Worm (Caenorhabditis elegans): ENCODE data around the gene F56D5.6.

F56D5.6 gene

DNA sequence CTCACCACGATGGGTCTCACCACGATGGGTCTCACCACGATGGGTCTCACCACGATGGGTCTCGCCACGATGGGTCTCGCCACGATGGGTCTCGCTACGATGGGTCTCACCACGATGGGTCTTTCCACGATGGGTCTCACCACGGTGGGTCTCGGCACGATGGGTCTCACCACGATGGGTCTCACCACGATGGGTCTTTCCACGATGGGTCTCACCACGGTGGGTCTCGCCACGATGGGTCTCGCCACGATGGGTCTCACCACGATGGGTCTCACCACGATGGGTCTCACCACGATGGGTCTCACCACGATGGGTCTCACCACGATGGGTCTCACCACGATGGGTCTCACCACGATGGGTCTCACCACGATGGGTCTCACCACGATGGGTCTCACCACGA lies 9.0 kb downstream of the F56D5.6 start:
- TF ChIP-seq lim-7 (GFP tag; IDR thresholded peaks at IDR 0.05) (0 out of 2 replicates have a peak, but pooled peaks have one; percentile 22), set-16 (GFP tag; IDR thresholded peaks at IDR 0.05) (peak; percentile 59; the same call in 1 of the 2 replicates)

DNA sequence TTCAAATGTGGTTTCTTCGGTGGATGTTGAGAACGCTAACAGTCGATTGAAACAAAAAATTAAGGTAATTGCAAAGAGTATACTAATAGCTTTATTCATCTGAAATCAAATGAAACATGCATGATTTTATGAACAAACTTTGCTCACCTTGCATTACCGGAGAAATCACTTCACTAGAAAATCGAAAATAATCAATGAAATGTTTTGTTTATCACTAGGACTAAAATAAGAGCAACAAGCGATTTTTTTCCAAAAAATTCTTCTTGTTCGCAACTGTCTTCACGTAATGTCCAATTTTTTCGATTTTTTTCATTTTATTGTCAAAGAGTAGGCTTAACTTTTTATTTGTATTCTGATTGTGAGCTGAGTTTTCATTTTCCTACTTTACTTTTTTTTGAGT lies 20.7 kb downstream of the F56D5.6 start, which contains the start of gene F56D5.9:
F56D5.9 (minus strand) TSS at position 101 of the 400 bp plus-strand sequence.
- TF ChIP-seq lim-7 (GFP tag; IDR thresholded peaks at IDR 0.05) (no peak), Y75B8A.6 (GFP tag; IDR thresholded peaks at IDR 0.05) (no peak), lin-15B (tag; optimal IDR thresholded peaks at IDR 0.05) (no peak), spr-1 (tag; optimal IDR thresholded peaks at IDR 0.05) (no peak), nhr-111 (GFP tag; optimal IDR thresholded peaks at IDR 0.05) (no peak), cey-2 (tag; optimal IDR thresholded peaks at IDR 0.05; ENCODE audit: borderline replicate concordance, insufficient read depth) (no peak), nhr-10 (tag; optimal IDR thresholded peaks at IDR 0.05) (no peak), F49E8.2 (tag; optimal IDR thresholded peaks at IDR 0.05; ENCODE audit: borderline replicate concordance) (no peak), F37D6.2 (tag; optimal IDR thresholded peaks at IDR 0.05) (no peak), duxl-1 (tag; optimal IDR thresholded peaks at IDR 0.05; ENCODE audit: poor library complexity) (no peak), daf-16 (GFP tag; optimal IDR thresholded peaks at IDR 0.05) (no peak), daf-16 (tag; optimal IDR thresholded peaks at IDR 0.05) (no peak)

DNA sequence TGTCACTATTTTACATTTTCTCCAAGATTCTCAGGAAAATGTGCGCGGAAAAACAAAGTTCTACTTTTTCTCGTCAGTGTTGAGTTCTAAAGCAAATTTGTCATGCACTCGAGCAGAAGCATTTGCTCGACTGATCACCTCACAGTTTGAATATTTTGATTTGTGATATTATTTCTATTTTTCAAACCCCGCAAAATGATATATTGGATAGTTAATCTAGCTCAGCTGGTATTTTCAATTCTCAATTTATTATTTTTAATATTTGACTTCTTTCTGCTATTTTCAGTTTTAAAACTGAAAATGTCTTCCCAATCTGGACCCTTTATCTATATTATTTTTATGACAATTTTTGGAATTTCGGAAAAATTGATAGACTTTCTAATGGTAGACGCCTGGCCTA lies 21.4 kb downstream of the F56D5.6 start, which contains the start of gene srxa-2:
srxa-2 (plus strand) TSS at position 301 of the 400 bp plus-strand sequence.
- TF ChIP-seq set-16 (GFP tag; IDR thresholded peaks at IDR 0.05) = no peak
- no peak for TF ChIP-seq F10B5.3 (tag; optimal IDR thresholded peaks at IDR 0.05)
- TF ChIP-seq ztf-7 (tag; optimal IDR thresholded peaks at IDR 0.05) = no peak
- no peak for TF ChIP-seq pha-4 (GFP tag; IDR thresholded peaks at IDR 0.05)
- no peak for TF ChIP-seq pha-4 (tag; optimal IDR thresholded peaks at IDR 0.05)
- no peak for TF ChIP-seq unc-39 (tag; optimal IDR thresholded peaks at IDR 0.05)
- no peak for TF ChIP-seq ZK546.5 (tag; optimal IDR thresholded peaks at IDR 0.05)
- TF ChIP-seq daf-16 (GFP tag; optimal IDR thresholded peaks at IDR 0.05) = no peak
- no peak for TF ChIP-seq daf-16 (tag; optimal IDR thresholded peaks at IDR 0.05)
- no peak for TF ChIP-seq mxl-3 (GFP tag; optimal IDR thresholded peaks at IDR 0.05)
- TF ChIP-seq attf-4 (tag; optimal IDR thresholded peaks at IDR 0.05) = no peak
- TF ChIP-seq tra-1 (GFP tag; IDR thresholded peaks at IDR 0.05) = no peak
- no peak for TF ChIP-seq arid-1 (GFP tag; conservative IDR thresholded peaks at IDR 0.05)
- TF ChIP-seq lin-29 (GFP tag; IDR thresholded peaks at IDR 0.05) = no peak
- TF ChIP-seq ceh-20 (GFP tag; IDR thresholded peaks at IDR 0.05) = no peak
- no peak for TF ChIP-seq ceh-62 (tag; optimal IDR thresholded peaks at IDR 0.05)
- TF ChIP-seq hmg-1.1 (GFP tag; IDR thresholded peaks at IDR 0.05) = no peak
- TF ChIP-seq lim-7 (GFP tag; IDR thresholded peaks at IDR 0.05) = no peak

DNA sequence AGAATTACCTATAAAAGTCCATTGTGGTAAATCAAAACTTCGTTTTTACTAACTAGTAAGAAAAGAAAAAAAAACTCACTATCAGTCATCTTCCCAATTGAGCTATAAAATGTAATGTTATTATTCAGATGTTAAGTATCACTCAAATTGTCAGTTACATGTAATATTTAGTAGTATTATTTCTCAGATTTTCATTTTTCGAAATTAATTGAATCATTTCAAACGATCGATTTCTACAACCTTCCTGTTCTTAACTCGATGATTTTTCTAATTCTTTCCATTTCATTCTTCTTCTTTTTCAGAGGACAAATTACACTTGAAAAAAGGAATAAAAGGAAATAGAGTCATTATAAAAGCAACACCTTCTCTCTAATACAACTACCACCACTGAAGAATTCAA lies 26.2 kb downstream of the F56D5.6 start, which contains the start of gene F59B8.1:
F59B8.1 (plus strand) TSS at position 301 of the 400 bp plus-strand sequence.
- no peak for TF ChIP-seq egl-43 (GFP tag; IDR thresholded peaks at IDR 0.05)
- TF ChIP-seq ceh-62 (tag; optimal IDR thresholded peaks at IDR 0.05) = no peak
- no peak for TF ChIP-seq Y75B8A.6 (GFP tag; IDR thresholded peaks at IDR 0.05)
- TF ChIP-seq F44E2.7 (GFP tag; IDR thresholded peaks at IDR 0.05) = no peak
- TF ChIP-seq sdz-12 (GFP tag; optimal IDR thresholded peaks at IDR 0.05) = no peak
- no peak for TF ChIP-seq ceh-20 (GFP tag; IDR thresholded peaks at IDR 0.05)
- no peak for TF ChIP-seq rbr-2 (tag; optimal IDR thresholded peaks at IDR 0.05)
- TF ChIP-seq dmd-6 (GFP tag; IDR thresholded peaks at IDR 0.05) = no peak
- no peak for TF ChIP-seq ceh-44 (GFP tag; IDR thresholded peaks at IDR 0.05)
- TF ChIP-seq ceh-82 (tag; optimal IDR thresholded peaks at IDR 0.05) = no peak
- no peak for TF ChIP-seq dmd-9 (GFP tag; IDR thresholded peaks at IDR 0.05)
- TF ChIP-seq unc-39 (tag; optimal IDR thresholded peaks at IDR 0.05) = no peak
- TF ChIP-seq hif-1 (tag; optimal IDR thresholded peaks at IDR 0.05) = no peak
- no peak for TF ChIP-seq madf-5 (GFP tag; IDR thresholded peaks at IDR 0.05)
- TF ChIP-seq daf-12 (tag; optimal IDR thresholded peaks at IDR 0.05) = no peak
- no peak for TF ChIP-seq nhr-48 (tag; optimal IDR thresholded peaks at IDR 0.05)
- no peak for TF ChIP-seq attf-4 (tag; optimal IDR thresholded peaks at IDR 0.05)
- no peak for TF ChIP-seq lin-29 (GFP tag; IDR thresholded peaks at IDR 0.05)
- no peak for TF ChIP-seq lin-15B (tag; optimal IDR thresholded peaks at IDR 0.05)
